Fruit fly (Drosophila melanogaster) whole organism, embryonic: ENCODE results near the gene dsx.
A peak's percentile ranks its signal among the peaks of the same experiment; 100 is the strongest.

Experiments
- B-H1 ChIP-seq: fragments of 200-800 bp; sonication (Bioruptor generic); IDR thresholded peaks from 3 replicates; pipeline ENCODE4 v1.3.6; 2022; ENCODE audit warnings: missing biosample characterization, missing genetic modification characterization
- CG11085 ChIP-seq: fragments of 200-800 bp; sonication (Bioruptor generic); IDR thresholded peaks from 2 replicates; pipeline ENCODE4 v1.3.6; 2022; ENCODE audit warnings: missing biosample characterization, missing genetic modification characterization
- CG12155 ChIP-seq: fragments of 200-800 bp; sonication (Bioruptor generic); optimal IDR thresholded peaks from 3 replicates; lab custom pipeline; 2016; ENCODE audit warnings: missing biosample characterization, missing genetic modification characterization
- CG12219 ChIP-seq: fragments of 200-800 bp; sonication (Bioruptor generic); optimal IDR thresholded peaks from 3 replicates; lab custom pipeline; 2018; ENCODE audit warnings: missing biosample characterization, mild to moderate bottlenecking, missing genetic modification characterization
- CG12769 ChIP-seq: fragments of 200-800 bp; sonication (Bioruptor generic); optimal IDR thresholded peaks from 2 replicates; lab custom pipeline; 2019; ENCODE audit warnings: missing biosample characterization, mild to moderate bottlenecking, missing genetic modification characterization, moderate library complexity
- CG16815 ChIP-seq: fragments of 200-800 bp; sonication (Bioruptor generic); optimal IDR thresholded peaks from 3 replicates; lab custom pipeline; 2017; ENCODE audit warnings: missing biosample characterization, mild to moderate bottlenecking, missing genetic modification characterization
- CG17361 ChIP-seq: fragments of 200-800 bp; sonication (Bioruptor generic); IDR thresholded peaks from 3 replicates; pipeline ENCODE4 v1.3.6; 2022; ENCODE audit warnings: missing biosample characterization, missing genetic modification characterization
- CG18476 ChIP-seq: fragments of 200-800 bp; sonication (Bioruptor generic); optimal IDR thresholded peaks from 2 replicates; lab custom pipeline; 2016; ENCODE audit warnings: missing biosample characterization, mild to moderate bottlenecking, missing genetic modification characterization
- CG2116 ChIP-seq: fragments of 200-800 bp; sonication (Bioruptor generic); optimal IDR thresholded peaks from 3 replicates; lab custom pipeline; 2018; ENCODE audit warnings: missing biosample characterization, mild to moderate bottlenecking, missing genetic modification characterization
- CG30020 ChIP-seq: fragments of 200-800 bp; optimal IDR thresholded peaks from 2 replicates; lab custom pipeline; 2019; ENCODE audit warnings: missing biosample characterization, mild to moderate bottlenecking, missing genetic modification characterization, moderate library complexity
- CG3065 ChIP-seq: fragments of 200-800 bp; sonication (Bioruptor generic); optimal IDR thresholded peaks from 2 replicates; lab custom pipeline; 2016; ENCODE audit warnings: missing biosample characterization, missing genetic modification characterization
- CG32532 ChIP-seq: fragments of 200-800 bp; sonication (Bioruptor generic); IDR thresholded peaks from 2 replicates; pipeline ENCODE4 v1.3.6; 2022; ENCODE audit warnings: missing biosample characterization, missing genetic modification characterization
- CG3407 ChIP-seq: fragments of 200-800 bp; sonication (Bioruptor generic); optimal IDR thresholded peaks from 2 replicates; lab custom pipeline; 2018; ENCODE audit warnings: missing biosample characterization, mild to moderate bottlenecking, missing genetic modification characterization
- CG34376 ChIP-seq: fragments of 200-800 bp; sonication (Bioruptor generic); optimal IDR thresholded peaks from 2 replicates; lab custom pipeline; 2018; ENCODE audit warnings: missing biosample characterization, mild to moderate bottlenecking, missing genetic modification characterization
- CG7839 ChIP-seq: fragments of 200-800 bp; sonication (Bioruptor generic); optimal IDR thresholded peaks from 3 replicates; lab custom pipeline; 2018; ENCODE audit warnings: missing biosample characterization, mild to moderate bottlenecking, missing genetic modification characterization, moderate library complexity
- CG8924 ChIP-seq: fragments of 200-800 bp; optimal IDR thresholded peaks from 3 replicates; lab custom pipeline; 2019; ENCODE audit warnings: missing biosample characterization, mild to moderate bottlenecking, missing genetic modification characterization, moderate library complexity
- Dbx ChIP-seq: fragments of 200-800 bp; sonication (Bioruptor generic); IDR thresholded peaks from 3 replicates; pipeline ENCODE4 v1.3.6; 2022; ENCODE audit warnings: missing biosample characterization, missing genetic modification characterization
- Dfd ChIP-seq, 2 experiments: fragments of >200 bp; optimal IDR thresholded peaks; 2 replicates each; lab custom pipeline; 2017; ENCODE audit warnings: missing biosample characterization in 2 of 2, missing genetic modification characterization in 2 of 2
- MBD-R2 ChIP-seq: fragments of 200-800 bp; sonication (Bioruptor generic); IDR thresholded peaks from 2 replicates; pipeline ENCODE4 v1.3.6; 2022; ENCODE audit warnings: missing biosample characterization, missing genetic modification characterization
- Max ChIP-seq: fragments of 200-800 bp; sonication (Bioruptor generic); optimal IDR thresholded peaks from 2 replicates; lab custom pipeline; 2016; ENCODE audit warnings: missing biosample characterization, mild to moderate bottlenecking, missing genetic modification characterization
- Ptx1 ChIP-seq: fragments of 200-800 bp; sonication (Bioruptor generic); IDR thresholded peaks from 2 replicates; pipeline ENCODE4 v1.3.6; 2022; ENCODE audit warnings: missing biosample characterization, missing genetic modification characterization
- Sin3A ChIP-seq: fragments of >200 bp; optimal IDR thresholded peaks from 2 replicates; lab custom pipeline; 2018
- Spps ChIP-seq: fragments of 200-800 bp; sonication (Bioruptor generic); optimal IDR thresholded peaks from 2 replicates; lab custom pipeline; 2018; ENCODE audit warnings: missing biosample characterization, mild to moderate bottlenecking, missing genetic modification characterization
- TFAM ChIP-seq: fragments of 200-800 bp; sonication (Bioruptor generic); optimal IDR thresholded peaks from 2 replicates; lab custom pipeline; 2017; ENCODE audit warnings: missing biosample characterization, missing genetic modification characterization, inconsistent platforms
- Vsx1 ChIP-seq: fragments of 200-800 bp; sonication (Bioruptor generic); optimal IDR thresholded peaks from 2 replicates; lab custom pipeline; 2017; ENCODE audit warnings: missing biosample characterization, mild to moderate bottlenecking, missing genetic modification characterization, missing genetic modification reagents
- al ChIP-seq: fragments of 200-800 bp; sonication (Bioruptor generic); IDR thresholded peaks from 2 replicates; pipeline ENCODE4 v1.3.6; 2022; ENCODE audit warnings: missing biosample characterization, missing genetic modification characterization
- amos ChIP-seq: fragments of 200-800 bp; sonication (Bioruptor generic); IDR thresholded peaks from 2 replicates; pipeline ENCODE4 v1.3.6; 2022; ENCODE audit warnings: missing biosample characterization, missing genetic modification characterization; ENCODE audit not compliant: partially characterized antibody
- ap ChIP-seq: fragments of 200-800 bp; sonication (Bioruptor generic); IDR thresholded peaks from 2 replicates; pipeline ENCODE4 v1.3.6; 2022; ENCODE audit warnings: missing biosample characterization, missing genetic modification characterization
- bcd ChIP-seq: fragments of 200-800 bp; sonication (Bioruptor generic); optimal IDR thresholded peaks from 2 replicates; lab custom pipeline; 2017; ENCODE audit warnings: missing biosample characterization, mild to moderate bottlenecking, missing genetic modification characterization
- bigmax ChIP-seq: fragments of 200-800 bp; sonication (Bioruptor generic); optimal IDR thresholded peaks from 2 replicates; lab custom pipeline; 2018; ENCODE audit warnings: missing biosample characterization, mild to moderate bottlenecking, missing genetic modification characterization
- bsh ChIP-seq, 2 experiments: fragments of 200-800 bp; sonication (Bioruptor generic); optimal IDR thresholded peaks; 2 replicates each; lab custom pipeline; 2017 to 2018; ENCODE audit warnings: mild to moderate bottlenecking in 2 of 2, missing biosample characterization in 2 of 2, missing genetic modification characterization in 2 of 2, moderate library complexity in 1 of 2
- da ChIP-seq: fragments of 200-800 bp; sonication (Bioruptor generic); optimal IDR thresholded peaks from 2 replicates; lab custom pipeline; 2016; ENCODE audit warnings: missing biosample characterization, missing genetic modification characterization
- gsb-n ChIP-seq: fragments of 200-800 bp; sonication (Bioruptor generic); optimal IDR thresholded peaks from 3 replicates; lab custom pipeline; 2018; ENCODE audit warnings: missing biosample characterization, mild to moderate bottlenecking, missing genetic modification characterization
- ham ChIP-seq: fragments of 200-800 bp; sonication (Bioruptor generic); IDR thresholded peaks from 2 replicates; pipeline ENCODE4 v1.3.6; 2022; ENCODE audit warnings: missing biosample characterization, missing genetic modification characterization
- hbn ChIP-seq: fragments of 200-800 bp; sonication (Bioruptor generic); IDR thresholded peaks from 2 replicates; pipeline ENCODE4 v1.3.6; 2022; ENCODE audit warnings: missing biosample characterization, missing genetic modification characterization; ENCODE audit not compliant: partially characterized antibody
- jing ChIP-seq: fragments of 200-800 bp; sonication (Bioruptor generic); optimal IDR thresholded peaks from 2 replicates; lab custom pipeline; 2018; ENCODE audit warnings: missing biosample characterization, mild to moderate bottlenecking, missing genetic modification characterization
- kni ChIP-seq: fragments of 200-800 bp; sonication (Bioruptor generic); optimal IDR thresholded peaks from 3 replicates; lab custom pipeline; 2017; ENCODE audit warnings: mild to moderate bottlenecking, missing biosample characterization, missing genetic modification reagents, missing genetic modification characterization
- knrl ChIP-seq: fragments of 200-800 bp; sonication (Bioruptor generic); IDR thresholded peaks from 3 replicates; pipeline ENCODE4 v1.3.6; 2022; ENCODE audit warnings: missing biosample characterization, missing genetic modification characterization; ENCODE audit not compliant: partially characterized antibody
- lmd ChIP-seq: fragments of 200-800 bp; sonication (Bioruptor generic); IDR thresholded peaks from 2 replicates; pipeline ENCODE4 v1.3.6; 2022; ENCODE audit warnings: missing biosample characterization, missing genetic modification characterization
- lola ChIP-seq, 3 experiments: fragments of >200 bp in 2 of 3; fragments of 200-800 bp in 1 of 3; sonication (Bioruptor generic) in 1 of 3; optimal IDR thresholded peaks; 2 replicates each; lab custom pipeline; 2017 to 2019; ENCODE audit warnings: missing biosample characterization in 3 of 3, missing genetic modification characterization in 3 of 3, mild to moderate bottlenecking in 1 of 3, moderate library complexity in 1 of 3
- odd ChIP-seq: fragments of 200-800 bp; sonication (Bioruptor generic); optimal IDR thresholded peaks from 2 replicates; lab custom pipeline; 2017; ENCODE audit warnings: missing biosample characterization, mild to moderate bottlenecking, missing genetic modification characterization
- phol ChIP-seq: fragments of 200-800 bp; sonication (Bioruptor generic); optimal IDR thresholded peaks from 3 replicates; lab custom pipeline; 2018; ENCODE audit warnings: missing biosample characterization, mild to moderate bottlenecking, missing genetic modification characterization, moderate library complexity
- row ChIP-seq: fragments of 200-800 bp; sonication (Bioruptor generic); IDR thresholded peaks from 3 replicates; pipeline ENCODE4 v1.3.6; 2022; ENCODE audit warnings: missing biosample characterization, missing genetic modification characterization
- salm ChIP-seq: fragments of 200-800 bp; sonication (Bioruptor generic); optimal IDR thresholded peaks from 2 replicates; lab custom pipeline; 2018; ENCODE audit warnings: missing biosample characterization, mild to moderate bottlenecking, missing genetic modification characterization
- slbo ChIP-seq: fragments of 200-800 bp; sonication (Bioruptor generic); IDR thresholded peaks from 2 replicates; pipeline ENCODE4 v1.3.6; 2022; ENCODE audit warnings: missing biosample characterization, missing genetic modification characterization
- ssp ChIP-seq: fragments of 200-800 bp; sonication (Bioruptor generic); IDR thresholded peaks from 2 replicates; pipeline ENCODE4 v1.3.6; 2022; ENCODE audit warnings: missing biosample characterization, missing genetic modification characterization
- tx ChIP-seq: fragments of 200-800 bp; sonication (Bioruptor generic); optimal IDR thresholded peaks from 2 replicates; lab custom pipeline; 2016; ENCODE audit warnings: missing biosample characterization, missing genetic modification characterization
- zf30C ChIP-seq: fragments of 200-800 bp; sonication (Bioruptor generic); optimal IDR thresholded peaks from 3 replicates; lab custom pipeline; 2018; ENCODE audit warnings: missing biosample characterization, mild to moderate bottlenecking, missing genetic modification characterization

dsx gene

DNA sequence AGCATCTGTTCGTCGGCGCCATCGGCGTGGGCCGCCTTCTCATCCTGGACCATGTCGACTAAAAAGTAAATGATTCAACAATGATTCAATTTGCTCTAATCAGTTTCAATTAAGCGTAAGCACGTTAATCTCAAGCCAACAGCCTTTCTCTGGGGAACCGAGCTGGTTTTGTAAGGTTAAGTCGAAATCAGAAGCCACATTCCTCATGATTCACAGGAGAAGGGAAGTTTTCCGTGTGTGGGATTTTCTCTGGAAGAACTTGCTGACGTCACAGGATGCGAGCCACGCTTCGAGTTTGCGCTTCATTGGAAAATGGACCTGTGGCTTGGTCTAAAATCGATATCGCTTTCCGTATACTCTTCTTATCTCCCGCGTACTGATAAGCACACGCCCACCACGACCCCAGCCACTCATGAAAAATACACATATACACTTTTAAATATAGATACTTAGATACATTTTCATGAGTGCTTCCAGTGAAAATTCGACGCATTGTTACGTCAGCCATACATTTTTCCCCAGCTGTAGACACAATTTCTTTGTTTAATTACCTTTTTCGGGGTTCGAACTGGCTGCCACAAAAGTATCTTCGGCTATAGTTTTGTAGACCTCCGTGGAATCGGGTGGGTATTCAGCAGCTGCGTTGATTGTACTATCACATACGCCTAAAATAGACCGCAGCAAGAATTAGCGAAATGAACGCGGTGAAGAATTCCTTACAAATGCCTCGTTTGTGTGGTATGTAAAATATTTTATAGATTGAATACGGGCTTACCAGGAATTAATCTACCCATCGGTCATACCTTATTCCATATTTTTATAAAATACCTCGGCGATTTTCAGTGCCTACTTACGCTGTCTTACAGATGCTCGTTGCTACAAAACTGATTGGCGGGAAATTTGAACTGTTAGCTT lies 10.1 kb upstream of the dsx start (continued):
- TF ChIP-seq CG7839 (tag; lab: Kevin White, UChicago) (no peak), Vsx1 (no peak), CG8924 (tag; lab: Kevin White, UChicago) (peak; percentile 54), da (peak; percentile 33), CG30020 (tag; lab: Kevin White, UChicago) (peak; percentile 56), knrl (GFP tag; lab: Robert Waterston, UW) (peak; percentile 46; the same call in 1 of the 3 replicates), ham (no peak), CG3407 (GFP tag; lab: Kevin White, UChicago) (no peak), hbn (no peak), CG12219 (GFP tag; lab: Kevin White, UChicago) (peak; percentile 21), CG2116 (peak; percentile 26), MBD-R2 (GFP tag; lab: Robert Waterston, UW) (peak; percentile 35; the same call in 1 of the 2 replicates), CG12155 (GFP tag; lab: Kevin White, UChicago) (peak; percentile 10), row (GFP tag; lab: Robert Waterston, UW) (peak; percentile 21; the same call in 1 of the 3 replicates), Dfd (GFP tag; optimal IDR thresholded peaks at IDR 0.05; lab: Kevin White, UChicago) (no peak), amos (GFP tag; lab: Robert Waterston, UW) (peak; percentile 42; the same call in 1 of the 2 replicates), ssp (GFP tag; lab: Robert Waterston, UW) (peak; percentile 76), zf30C (peak; percentile 5), CG32532 (GFP tag; lab: Robert Waterston, UW) (0 out of 2 replicates have a peak, but pooled peaks have one; percentile 26), CG16815 (GFP tag; lab: Kevin White, UChicago) (no peak), CG12769 (tag; lab: Kevin White, UChicago) (peak; percentile 63), salm (tag; lab: Kevin White, UChicago) (no peak), tx (GFP tag; lab: Kevin White, UChicago) (peak; percentile 42), CG18476 (GFP tag; lab: Kevin White, UChicago) (no peak), al (GFP tag; lab: Robert Waterston, UW) (no peak), Sin3A (peak; percentile 27), Max (GFP tag; lab: Kevin White, UChicago) (no peak), Ptx1 (GFP tag; lab: Robert Waterston, UW) (0 out of 2 replicates have a peak, but pooled peaks have one; percentile 22), B-H1 (GFP tag; lab: Robert Waterston, UW) (no peak), phol (tag; lab: Kevin White, UChicago) (peak; percentile 52), bcd (GFP tag; lab: Kevin White, UChicago) (peak; percentile 75), bigmax (GFP tag; lab: Kevin White, UChicago) (peak; percentile 91), lmd (0 out of 2 replicates have a peak, but pooled peaks have one; percentile 6), jing (no peak), CG3065 (GFP tag; lab: Kevin White, UChicago) (no peak), TFAM (GFP tag; lab: Kevin White, UChicago) (no peak), Dbx (GFP tag; lab: Robert Waterston, UW) (peak; percentile 54; the same call in 2 of the 3 replicates), CG34376 (GFP tag; lab: Kevin White, UChicago) (peak; percentile 86), gsb-n (peak; percentile 53), Spps (peak; percentile 44), CG17361 (peak; percentile 36; the same call in 1 of the 3 replicates), CG11085 (no peak), ap (GFP tag; lab: Robert Waterston, UW) (no peak), odd (peak; percentile 4), bsh (GFP tag; optimal IDR thresholded peaks at IDR 0.05; lab: Kevin White, UChicago) (peak in 1 of 2 experiments; percentile 22), lola (GFP tag; optimal IDR thresholded peaks at IDR 0.05; lab: Kevin White, UChicago) (no peak), kni (GFP tag; lab: Kevin White, UChicago) (peak; percentile 57), slbo (GFP tag; lab: Robert Waterston, UW) (0 out of 2 replicates have a peak, but pooled peaks have one; percentile 10)
